Worm (Caenorhabditis elegans) whole organism, L3 larva: Measurements from ENCODE around the gene nsy-7.

Source experiments
- ceh-82 ChIP-seq: fragments of 150-350 bp; optimal IDR thresholded peaks from 2 replicates; lab custom pipeline; 2014; ENCODE audit warnings: missing biosample characterization, missing genetic modification characterization
- fos-1 ChIP-seq: fragments of 150-350 bp; optimal IDR thresholded peaks from 2 replicates; lab custom pipeline; 2014; ENCODE audit warnings: missing biosample characterization, missing genetic modification characterization
- nhr-12 ChIP-seq: fragments of 150-350 bp; optimal IDR thresholded peaks from 2 replicates; lab custom pipeline; 2014; ENCODE audit warnings: missing biosample characterization, missing genetic modification characterization
- nhr-237 ChIP-seq: fragments of 150-350 bp; optimal IDR thresholded peaks from 2 replicates; lab custom pipeline; 2014; ENCODE audit warnings: missing biosample characterization, missing genetic modification characterization
- snpc-4 ChIP-seq: fragments of 150-350 bp; optimal IDR thresholded peaks from 2 replicates; lab custom pipeline; 2014; ENCODE audit warnings: missing biosample characterization, missing genetic modification characterization
- unc-62 ChIP-seq: fragments of 150-350 bp; sonication (generic microtip); optimal IDR thresholded peaks from 4 replicates; lab custom pipeline; 2014; ENCODE audit warnings: missing biosample characterization, missing genetic modification reagents, missing genetic modification characterization
- zag-1 ChIP-seq: fragments of 150-350 bp; optimal IDR thresholded peaks from 2 replicates; lab custom pipeline; 2014; ENCODE audit warnings: missing biosample characterization, missing genetic modification characterization

DNA sequence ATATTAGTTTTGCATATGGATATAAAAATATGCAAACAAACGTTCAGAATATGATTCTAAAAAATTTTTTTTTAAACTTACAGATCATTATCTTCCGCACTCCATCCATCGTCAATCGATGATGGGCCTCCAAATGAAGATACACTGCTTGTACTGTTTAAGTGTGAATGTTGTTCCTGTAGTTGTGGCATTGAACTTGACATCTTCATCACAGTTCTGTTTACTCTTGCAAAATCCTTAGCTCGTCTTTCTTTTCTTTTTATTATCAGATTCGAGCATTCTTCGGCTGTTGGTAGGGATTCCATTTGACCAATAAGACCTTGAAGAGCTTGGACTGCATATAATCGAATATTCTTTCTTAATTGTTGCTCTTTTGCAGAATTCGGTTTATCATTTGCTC lies 18.6 kb upstream of the nsy-7 start:
- TF ChIP-seq zag-1 (tag; lab: Kevin White, UChicago) (no peak), snpc-4 (tag; lab: Kevin White, UChicago) (no peak), ceh-82 (tag; lab: Kevin White, UChicago) (no peak), unc-62 (no peak), nhr-12 (tag; lab: Kevin White, UChicago) (no peak), fos-1 (tag; lab: Kevin White, UChicago) (no peak), nhr-237 (tag; lab: Kevin White, UChicago) (no peak)
